Fruit fly (Drosophila melanogaster) whole organism, embryonic: ENCODE measurements around the gene CG46396.

Source experiments
- Ada2b ChIP-seq: fragments of 200-800 bp; sonication (Bioruptor generic); IDR thresholded peaks from 2 replicates; pipeline ENCODE4 v1.3.6; 2022; ENCODE audit warnings: missing biosample characterization, missing genetic modification characterization
- CG12219 ChIP-seq: fragments of 200-800 bp; sonication (Bioruptor generic); optimal IDR thresholded peaks from 3 replicates; lab custom pipeline; 2018; ENCODE audit warnings: missing biosample characterization, mild to moderate bottlenecking, missing genetic modification characterization
- CG17802 ChIP-seq: fragments of 200-800 bp; sonication (Bioruptor generic); optimal IDR thresholded peaks from 2 replicates; lab custom pipeline; 2018; ENCODE audit warnings: missing biosample characterization, mild to moderate bottlenecking, missing genetic modification characterization, moderate library complexity
- CHES-1-like ChIP-seq: fragments of 200-800 bp; sonication (Bioruptor generic); optimal IDR thresholded peaks from 2 replicates; lab custom pipeline; 2016; ENCODE audit warnings: missing biosample characterization, missing genetic modification characterization
- MESR4 ChIP-seq: fragments of 200-800 bp; sonication (Bioruptor generic); optimal IDR thresholded peaks from 2 replicates; lab custom pipeline; 2018; ENCODE audit warnings: missing biosample characterization, mild to moderate bottlenecking, missing genetic modification characterization, moderate library complexity
- aop ChIP-seq: fragments of 200-800 bp; sonication (Bioruptor generic); IDR thresholded peaks from 2 replicates; pipeline ENCODE4 v1.3.6; 2022; ENCODE audit warnings: missing biosample characterization, missing genetic modification characterization
- dan ChIP-seq: fragments of 200-800 bp; sonication (Bioruptor generic); IDR thresholded peaks from 2 replicates; pipeline ENCODE4 v1.3.6; 2022; ENCODE audit warnings: missing biosample characterization, missing genetic modification characterization
- hkb ChIP-seq, 2 experiments: fragments of 200-800 bp in 1 of 2; fragments of >200 bp in 1 of 2; sonication (Bioruptor generic) in 1 of 2; IDR thresholded peaks in 1 of 2; optimal IDR thresholded peaks in 1 of 2; 2 replicates each; pipeline versions ENCODE4 v1.3.6 to Lab custom; 2017 to 2022; ENCODE audit warnings: missing biosample characterization in 1 of 2, missing genetic modification characterization in 1 of 2
- hth ChIP-seq: fragments of >200 bp; optimal IDR thresholded peaks from 2 replicates; lab custom pipeline; 2017; ENCODE audit warnings: inconsistent platforms
- jing ChIP-seq: fragments of 200-800 bp; sonication (Bioruptor generic); optimal IDR thresholded peaks from 2 replicates; lab custom pipeline; 2018; ENCODE audit warnings: missing biosample characterization, mild to moderate bottlenecking, missing genetic modification characterization

DNA sequence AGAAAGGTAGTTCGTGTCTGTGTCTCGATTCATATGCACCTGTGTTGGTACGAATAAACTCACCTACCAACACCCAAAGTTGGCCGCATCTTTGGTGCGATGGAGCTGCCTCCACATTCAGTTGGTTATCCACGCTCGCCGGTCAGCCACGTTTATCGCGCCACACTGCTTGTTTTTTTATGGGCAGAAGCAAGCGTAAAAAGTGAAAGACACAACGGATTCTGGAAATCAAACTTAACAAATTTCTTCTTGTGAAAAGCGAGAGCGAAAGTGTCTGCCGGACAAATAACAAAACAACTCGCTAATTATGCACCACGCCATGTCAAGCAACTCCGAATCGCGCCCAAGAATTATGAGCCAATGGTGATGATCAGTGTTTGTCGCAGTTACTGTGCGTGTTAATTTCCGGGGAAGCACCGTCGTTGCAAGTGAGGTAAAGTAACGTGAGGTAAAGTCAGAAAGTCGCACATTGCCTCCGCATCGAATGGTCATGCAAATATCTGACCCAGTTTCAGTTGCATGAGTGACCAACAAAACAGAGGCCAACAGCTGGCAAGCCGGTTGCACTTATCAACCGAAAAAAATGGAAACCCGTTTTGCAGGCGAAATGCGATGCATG is 7.9 kb downstream of the CG46396 start, which contains the start of gene Osi17:
- TF ChIP-seq CG12219 (GFP tag; lab: Kevin White, UChicago) (no peak), Ada2b (GFP tag; lab: Robert Waterston, UW) (no peak), MESR4 (GFP tag; lab: Kevin White, UChicago) (no peak), hkb (optimal IDR thresholded peaks at IDR 0.05; lab: Kevin White, UChicago) (no peak), hkb (GFP tag; IDR thresholded peaks at IDR 0.05; lab: Robert Waterston, UW) (no peak), dan (GFP tag; lab: Robert Waterston, UW) (no peak), hth (lab: Kevin White, UChicago) (no peak), CHES-1-like (GFP tag; lab: Kevin White, UChicago) (no peak), CG17802 (tag; lab: Kevin White, UChicago) (no peak), aop (no peak), jing (GFP tag; lab: Kevin White, UChicago) (no peak)
